Fruit fly (Drosophila melanogaster) whole organism, pupa: Measurements from ENCODE around the gene Cp7Fc.

ENCODE experiments used
- CG15710 ChIP-seq: fragments of 200-800 bp; sonication (Bioruptor generic); optimal IDR thresholded peaks from 2 replicates; lab custom pipeline; 2018; ENCODE audit warnings: missing biosample characterization, mild to moderate bottlenecking, missing genetic modification characterization, moderate library complexity
- CG17806 ChIP-seq: fragments of 200-800 bp; sonication (Bioruptor generic); optimal IDR thresholded peaks from 2 replicates; lab custom pipeline; 2018; ENCODE audit warnings: missing biosample characterization, mild to moderate bottlenecking, missing genetic modification characterization, moderate library complexity
- CG34367 ChIP-seq: fragments of 200-800 bp; sonication (Bioruptor generic); optimal IDR thresholded peaks from 2 replicates; lab custom pipeline; 2018; ENCODE audit warnings: missing biosample characterization, mild to moderate bottlenecking, missing genetic modification characterization
- CG4496 ChIP-seq: fragments of 200-800 bp; sonication (Bioruptor generic); IDR thresholded peaks from 3 replicates; pipeline ENCODE4 v1.3.6; 2022; ENCODE audit warnings: missing biosample characterization, missing genetic modification characterization
- EcR ChIP-seq: fragments of 200-800 bp; sonication (Bioruptor generic); optimal IDR thresholded peaks from 3 replicates; lab custom pipeline; 2019; ENCODE audit warnings: missing biosample characterization, missing genetic modification characterization, mild to moderate bottlenecking, moderate library complexity, missing genetic modification reagents
- Pif1B ChIP-seq: fragments of 200-800 bp; sonication (Bioruptor generic); optimal IDR thresholded peaks from 3 replicates; lab custom pipeline; 2016; ENCODE audit warnings: missing biosample characterization, missing genetic modification characterization
- Snoo ChIP-seq: fragments of 200-800 bp; sonication (Bioruptor generic); optimal IDR thresholded peaks from 3 replicates; lab custom pipeline; 2017; ENCODE audit warnings: missing biosample characterization, mild to moderate bottlenecking, missing genetic modification characterization, inconsistent platforms
- rn ChIP-seq: fragments of 200-800 bp; sonication (Bioruptor generic); IDR thresholded peaks from 2 replicates; pipeline ENCODE4 v1.3.6; 2022; ENCODE audit warnings: missing biosample characterization, missing genetic modification characterization

dm6 chrX:8517121-8518024 is 40.5 kb downstream of the Cp7Fc start, which contains the start of gene Nrg:
- no peak for TF ChIP-seq Snoo (tag; lab: Kevin White, UChicago)
- TF ChIP-seq CG4496 (GFP tag; lab: Robert Waterston, UW), result 0 out of 3 replicates have a peak, but pooled peaks have one; percentile 51
- TF ChIP-seq EcR (GFP tag; lab: Kevin White, UChicago), result no peak
- TF ChIP-seq CG17806 (tag; lab: Kevin White, UChicago), result no peak
- TF ChIP-seq CG34367 (tag; lab: Kevin White, UChicago), result no peak
- no peak for TF ChIP-seq CG15710 (tag; lab: Kevin White, UChicago)
- TF ChIP-seq rn (GFP tag; lab: Robert Waterston, UW), result no peak
- no peak for TF ChIP-seq Pif1B (GFP tag; lab: Kevin White, UChicago)
